Worm (Caenorhabditis elegans): ENCODE measurements around the gene B0035.13.

DNA sequence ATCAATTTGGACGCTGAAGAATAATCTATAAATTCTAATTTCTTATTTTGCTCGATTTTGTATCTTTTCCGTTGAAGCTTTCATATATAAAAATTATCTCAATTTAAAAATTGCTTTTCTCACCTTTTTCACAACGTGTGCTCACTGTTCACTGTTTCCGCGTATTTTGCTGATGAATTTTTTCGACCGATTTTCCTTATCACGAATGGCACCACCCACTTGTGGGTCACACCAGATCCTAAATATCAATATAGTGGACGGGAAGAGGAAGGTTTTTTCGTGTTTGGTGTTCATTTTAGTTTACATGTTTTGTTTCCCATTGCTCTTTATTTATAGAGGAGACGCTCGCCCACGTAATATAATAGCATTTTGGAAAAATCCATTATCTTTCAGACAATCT is 9.2 kb upstream of the B0035.13 start:
- no peak for TF ChIP-seq ets-4 (GFP tag; optimal IDR thresholded peaks at IDR 0.05)
- no peak for TF ChIP-seq ztf-18 (tag; optimal IDR thresholded peaks at IDR 0.05)
- TF ChIP-seq dpl-1 (GFP tag; optimal IDR thresholded peaks at IDR 0.05): no peak
- TF ChIP-seq F10E7.11 (tag; optimal IDR thresholded peaks at IDR 0.05): no peak
- no peak for TF ChIP-seq F22D6.2 (tag; optimal IDR thresholded peaks at IDR 0.05)
- TF ChIP-seq lin-35 (GFP tag; optimal IDR thresholded peaks at IDR 0.05): no peak
- no peak for TF ChIP-seq rec-8 (tag; optimal IDR thresholded peaks at IDR 0.05)
